Fruit fly (Drosophila melanogaster): ENCODE results near the gene CG9967.

CG9967 gene

dm6 chr2L:2269040-2269439 lies 88.1 kb downstream of the CG9967 start, which contains the start of gene CG17242:
TSS of gene CG17242 (minus strand) at chr2L:2269140.
- TF ChIP-seq br (GFP tag; optimal IDR thresholded peaks at IDR 0.05) (no peak), rgr (GFP tag; optimal IDR thresholded peaks at IDR 0.05) (no peak), sv (GFP tag; optimal IDR thresholded peaks at IDR 0.05) (no peak), psq (GFP tag; optimal IDR thresholded peaks at IDR 0.05) (no peak), Mio (GFP tag; optimal IDR thresholded peaks at IDR 0.05) (no peak), Vsx2 (GFP tag; optimal IDR thresholded peaks at IDR 0.05; ENCODE audit: partially characterized antibody) (no peak), Rel (GFP tag; optimal IDR thresholded peaks at IDR 0.05) (no peak), Rel (tag; optimal IDR thresholded peaks at IDR 0.05) (no peak), dmrt93B (GFP tag; optimal IDR thresholded peaks at IDR 0.05) (no peak), lola (GFP tag; optimal IDR thresholded peaks at IDR 0.05) (no peak), Myc (optimal IDR thresholded peaks at IDR 0.05) (no peak), woc (GFP tag; optimal IDR thresholded peaks at IDR 0.05) (no peak), Hr83 (GFP tag; optimal IDR thresholded peaks at IDR 0.05; ENCODE audit: poor library complexity, severe bottlenecking) (no peak), Dfd (GFP tag; optimal IDR thresholded peaks at IDR 0.05) (no peak), GATAd (GFP tag; optimal IDR thresholded peaks at IDR 0.05) (no peak), h (GFP tag; optimal IDR thresholded peaks at IDR 0.05) (no peak), tai (GFP tag; optimal IDR thresholded peaks at IDR 0.05) (no peak), Hnf4 (GFP tag; optimal IDR thresholded peaks at IDR 0.05) (no peak), HLH106 (tag; optimal IDR thresholded peaks at IDR 0.05) (no peak)

dm6 chr2L:2265221-2265620 lies 91.9 kb downstream of the CG9967 start, which contains the start of gene CG34049:
TSS of gene CG34049 (minus strand) at chr2L:2265321.
- TF ChIP-seq lola (GFP tag; optimal IDR thresholded peaks at IDR 0.05), result no peak
- no peak for TF ChIP-seq dsf (GFP tag; optimal IDR thresholded peaks at IDR 0.05; ENCODE audit: borderline replicate concordance)

- no peak for TF ChIP-seq sage (GFP tag; optimal IDR thresholded peaks at IDR 0.05)
- no peak for TF ChIP-seq dmrt93B (GFP tag; optimal IDR thresholded peaks at IDR 0.05)
- TF ChIP-seq tai (GFP tag; optimal IDR thresholded peaks at IDR 0.05), result no peak
- no peak for TF ChIP-seq sv (GFP tag; optimal IDR thresholded peaks at IDR 0.05)
- TF ChIP-seq N (GFP tag; optimal IDR thresholded peaks at IDR 0.05), result no peak
- TF ChIP-seq CrebA (GFP tag; optimal IDR thresholded peaks at IDR 0.05; ENCODE audit: borderline replicate concordance), result no peak
- no peak for TF ChIP-seq fru (GFP tag; optimal IDR thresholded peaks at IDR 0.05)
Measured at dm6 chr2L:2263142-2263541, 94.0 kb downstream of the CG9967 start, which contains the start of gene CG4270. TSS of gene CG4270 (plus strand) at chr2L:2263442.

Data from whole organism, wandering third instar larva.